Worm (Caenorhabditis elegans) whole organism, L4/young adult: ENCODE results near the gene ztf-27.

Source experiments
- W03F9.2 ChIP-seq: fragments of 150-350 bp; optimal IDR thresholded peaks from 2 replicates; lab custom pipeline; 2014; ENCODE audit warnings: missing biosample characterization, missing genetic modification characterization
- dao-5 ChIP-seq: sonication (generic microtip); optimal IDR thresholded peaks from 2 replicates; lab custom pipeline; 2016; ENCODE audit warnings: missing genotype, missing genetic modification characterization, moderate library complexity, missing compliant biosample characterization
- him-1 ChIP-seq: sonication (generic microtip); optimal IDR thresholded peaks from 2 replicates; lab custom pipeline; 2016; ENCODE audit warnings: missing genotype, missing genetic modification reagents, missing genetic modification characterization, missing compliant biosample characterization

ce11 chrII:10374776-10375175, 10.4 kb upstream of the ztf-27 start:
- no peak for TF ChIP-seq dao-5
- no peak for TF ChIP-seq W03F9.2
- no peak for TF ChIP-seq him-1
